Worm (Caenorhabditis elegans) whole organism, L4 larva: Measurements from ENCODE around the gene Y47D3A.13.
A peak's percentile ranks its signal among the peaks of the same experiment; 100 is the strongest.

Experiments
- F10B5.3 ChIP-seq: sonication (generic microtip); optimal IDR thresholded peaks from 2 replicates; lab custom pipeline; 2016; ENCODE audit warnings: mild to moderate bottlenecking, missing genetic modification characterization, missing compliant biosample characterization
- F37D6.2 ChIP-seq: sonication (generic microtip); optimal IDR thresholded peaks from 2 replicates; lab custom pipeline; 2016; ENCODE audit warnings: mild to moderate bottlenecking, missing genetic modification characterization, missing compliant biosample characterization
- F44E2.7 ChIP-seq: fragments of 200-800 bp; sonication (Bioruptor generic); IDR thresholded peaks from 2 replicates; pipeline ENCODE4 v2.1.2; 2022; ENCODE audit warnings: missing genetic modification characterization, missing compliant biosample characterization
- R02D3.7 ChIP-seq: fragments of 150-350 bp; sonication (generic microtip); optimal IDR thresholded peaks from 3 replicates; lab custom pipeline; 2014; ENCODE audit warnings: missing biosample characterization, missing genetic modification characterization
- T20F7.1 ChIP-seq: fragments of 200-800 bp; sonication (Bioruptor generic); optimal IDR thresholded peaks from 2 replicates; lab custom pipeline; 2018; ENCODE audit warnings: mild to moderate bottlenecking, missing genetic modification characterization, missing compliant biosample characterization
- T26A8.4 ChIP-seq: fragments of 200-800 bp; sonication (Bioruptor generic); IDR thresholded peaks from 2 replicates; pipeline ENCODE4 v1.3.6; 2022; ENCODE audit warnings: missing genetic modification characterization, missing compliant biosample characterization
- Y48G9A.11 ChIP-seq: fragments of 200-800 bp; sonication (Bioruptor generic); IDR thresholded peaks from 2 replicates; pipeline ENCODE4 v1.3.6; 2022; ENCODE audit warnings: missing genetic modification reagents, missing genetic modification characterization, missing compliant biosample characterization
- Y5F2A.4 ChIP-seq: fragments of 200-800 bp; sonication (Bioruptor generic); optimal IDR thresholded peaks from 2 replicates; lab custom pipeline; 2018; ENCODE audit warnings: mild to moderate bottlenecking, missing genetic modification characterization, missing compliant biosample characterization
- Y75B8A.6 ChIP-seq: fragments of 200-800 bp; sonication (Bioruptor generic); IDR thresholded peaks from 2 replicates; pipeline ENCODE4 v1.3.6; 2022; ENCODE audit warnings: missing genetic modification reagents, missing genetic modification characterization, missing compliant biosample characterization
- aha-1 ChIP-seq: fragments of 150-350 bp; peaks from one replicate; lab custom pipeline; 2014; ENCODE audit warnings: missing biosample characterization, missing genetic modification characterization
- aly-2 ChIP-seq: sonication (generic microtip); optimal IDR thresholded peaks from 2 replicates; lab custom pipeline; 2018; ENCODE audit warnings: missing biosample characterization, missing genetic modification characterization
- ceh-20 ChIP-seq: fragments of 200-800 bp; sonication (Bioruptor generic); IDR thresholded peaks from 2 replicates; pipeline ENCODE4 v1.3.6; 2022; ENCODE audit warnings: missing genetic modification reagents, missing genetic modification characterization, missing compliant biosample characterization
- ceh-62 ChIP-seq: sonication (generic microtip); optimal IDR thresholded peaks from 2 replicates; lab custom pipeline; 2017; ENCODE audit warnings: missing biosample characterization, missing genetic modification characterization
- cey-2 ChIP-seq: sonication (generic microtip); optimal IDR thresholded peaks from 3 replicates; lab custom pipeline; 2017; ENCODE audit warnings: missing genetic modification characterization, mild to moderate bottlenecking, missing compliant biosample characterization, antibody characterized with exemption, borderline replicate concordance; ENCODE audit not compliant: insufficient read depth
- daf-12 ChIP-seq: fragments of 150-350 bp; optimal IDR thresholded peaks from 2 replicates; lab custom pipeline; 2014; ENCODE audit warnings: missing biosample characterization, missing genetic modification reagents, missing genetic modification characterization
- dmd-9 ChIP-seq: fragments of 200-800 bp; sonication (Bioruptor generic); IDR thresholded peaks from 2 replicates; pipeline ENCODE4 v1.3.6; 2022; ENCODE audit warnings: missing genetic modification reagents, missing genetic modification characterization, missing compliant biosample characterization
- dve-1 ChIP-seq: sonication (generic microtip); optimal IDR thresholded peaks from 2 replicates; lab custom pipeline; 2017; ENCODE audit warnings: antibody characterized with exemption, mild to moderate bottlenecking, missing genetic modification characterization, missing compliant biosample characterization; ENCODE audit not compliant: insufficient read depth
- egl-27 ChIP-seq: sonication (generic microtip); optimal IDR thresholded peaks from 3 replicates; lab custom pipeline; 2017; ENCODE audit warnings: missing biosample characterization, missing genetic modification reagents, missing genetic modification characterization
- egl-43 ChIP-seq: fragments of 200-800 bp; sonication (Bioruptor generic); IDR thresholded peaks from 2 replicates; pipeline ENCODE4 v1.3.6; 2022; ENCODE audit warnings: missing genetic modification reagents, missing genetic modification characterization, missing compliant biosample characterization
- gei-8 ChIP-seq: fragments of 200-800 bp; sonication (Bioruptor generic); optimal IDR thresholded peaks from 2 replicates; lab custom pipeline; 2018; ENCODE audit warnings: mild to moderate bottlenecking, missing genetic modification characterization, missing compliant biosample characterization
- hif-1 ChIP-seq, 2 experiments: sonication (generic microtip); optimal IDR thresholded peaks; 2 replicates each; lab custom pipeline; 2016 to 2017; ENCODE audit warnings: missing compliant biosample characterization in 2 of 2, missing genetic modification characterization in 2 of 2, missing genetic modification reagents in 2 of 2, missing genotype in 2 of 2, mild to moderate bottlenecking in 1 of 2
- hlh-11 ChIP-seq: fragments of 200-800 bp; sonication (Bioruptor generic); optimal IDR thresholded peaks from 2 replicates; lab custom pipeline; 2018; ENCODE audit warnings: mild to moderate bottlenecking, missing genetic modification characterization, missing compliant biosample characterization
- lin-15B ChIP-seq: fragments of 150-350 bp; sonication (generic microtip); optimal IDR thresholded peaks from 3 replicates; lab custom pipeline; 2014; ENCODE audit warnings: missing biosample characterization, missing genetic modification characterization
- lin-29 ChIP-seq: fragments of 200-800 bp; sonication (Bioruptor generic); IDR thresholded peaks from 2 replicates; pipeline ENCODE4 v1.3.6; 2022; ENCODE audit warnings: missing genetic modification reagents, missing genetic modification characterization, missing compliant biosample characterization
- lin-38 ChIP-seq: fragments of 200-800 bp; sonication (Bioruptor generic); IDR thresholded peaks from 2 replicates; pipeline ENCODE4 v1.3.6; 2022; ENCODE audit warnings: missing genetic modification reagents, missing genetic modification characterization, missing compliant biosample characterization
- lin-39 ChIP-seq: fragments of 150-350 bp; optimal IDR thresholded peaks from 2 replicates; lab custom pipeline; 2014; ENCODE audit warnings: missing biosample characterization, missing genetic modification reagents, missing genetic modification characterization
- lir-3 ChIP-seq: sonication (generic microtip); optimal IDR thresholded peaks from 2 replicates; lab custom pipeline; 2016; ENCODE audit warnings: mild to moderate bottlenecking, missing genetic modification characterization, missing compliant biosample characterization
- madf-9 ChIP-seq: fragments of 200-800 bp; sonication (Bioruptor generic); conservative IDR thresholded peaks from 2 replicates; pipeline ENCODE4 v1.3.6; 2022; ENCODE audit warnings: missing genetic modification reagents, missing genetic modification characterization, missing compliant biosample characterization
- mdl-1 ChIP-seq, 2 experiments: fragments of 150-350 bp in 1 of 2; sonication (generic microtip) in 1 of 2; optimal IDR thresholded peaks; 2 replicates each; lab custom pipeline; 2014 to 2017; ENCODE audit warnings: missing biosample characterization in 2 of 2, missing genetic modification characterization in 2 of 2
- mes-2 ChIP-seq: sonication (generic microtip); optimal IDR thresholded peaks from 2 replicates; lab custom pipeline; 2016; ENCODE audit warnings: missing genotype, mild to moderate bottlenecking, missing genetic modification characterization, missing compliant biosample characterization; ENCODE audit not compliant: poor library complexity, severe bottlenecking
- mxl-3 ChIP-seq: fragments of 200-800 bp; sonication (Bioruptor generic); optimal IDR thresholded peaks from 2 replicates; lab custom pipeline; 2018; ENCODE audit warnings: mild to moderate bottlenecking, missing genetic modification characterization, missing compliant biosample characterization
- nhr-10 ChIP-seq: fragments of 150-350 bp; optimal IDR thresholded peaks from 2 replicates; lab custom pipeline; 2014; ENCODE audit warnings: missing biosample characterization, missing genetic modification characterization
- nhr-102 ChIP-seq: sonication (generic microtip); optimal IDR thresholded peaks from 2 replicates; lab custom pipeline; 2016; ENCODE audit warnings: mild to moderate bottlenecking, missing genetic modification characterization, moderate library complexity, missing compliant biosample characterization
- nhr-111 ChIP-seq: fragments of 200-800 bp; sonication (Bioruptor generic); optimal IDR thresholded peaks from 2 replicates; lab custom pipeline; 2018; ENCODE audit warnings: mild to moderate bottlenecking, missing genetic modification characterization, missing compliant biosample characterization
- nhr-25 ChIP-seq: sonication (generic microtip); optimal IDR thresholded peaks from 2 replicates; lab custom pipeline; 2017; ENCODE audit warnings: missing genetic modification characterization, mild to moderate bottlenecking, missing compliant biosample characterization, antibody characterized with exemption, moderate library complexity, borderline replicate concordance; ENCODE audit not compliant: insufficient read depth
- nhr-48 ChIP-seq: sonication (generic microtip); optimal IDR thresholded peaks from 2 replicates; lab custom pipeline; 2016; ENCODE audit warnings: mild to moderate bottlenecking, missing genetic modification characterization, missing compliant biosample characterization
- nhr-76 ChIP-seq: fragments of 150-350 bp; optimal IDR thresholded peaks from 2 replicates; lab custom pipeline; 2014; ENCODE audit warnings: missing biosample characterization, missing genetic modification characterization
- pha-4 ChIP-seq, 2 experiments: fragments of 150-350 bp in 1 of 2; fragments of 200-800 bp in 1 of 2; sonication (Bioruptor generic) in 1 of 2; IDR thresholded peaks in 1 of 2; optimal IDR thresholded peaks in 1 of 2; 2 replicates each; pipeline versions ENCODE4 v1.3.6 to Lab custom; 2014 to 2022; ENCODE audit warnings: missing genetic modification characterization in 2 of 2, missing genetic modification reagents in 2 of 2, missing biosample characterization in 1 of 2, missing compliant biosample characterization in 1 of 2
- saeg-2 ChIP-seq: fragments of 200-800 bp; sonication (Bioruptor generic); IDR thresholded peaks from 2 replicates; pipeline ENCODE4 v1.3.6; 2022; ENCODE audit warnings: missing genetic modification reagents, missing genetic modification characterization, missing compliant biosample characterization
- set-16 ChIP-seq: fragments of 200-800 bp; sonication (Bioruptor generic); IDR thresholded peaks from 2 replicates; pipeline ENCODE4 v1.3.6; 2022; ENCODE audit warnings: missing genetic modification reagents, missing genetic modification characterization, missing compliant biosample characterization
- snpc-4 ChIP-seq: fragments of 150-350 bp; optimal IDR thresholded peaks from 2 replicates; lab custom pipeline; 2014; ENCODE audit warnings: missing biosample characterization, missing genetic modification characterization
- spr-3 ChIP-seq: fragments of 200-800 bp; sonication (Bioruptor generic); optimal IDR thresholded peaks from 2 replicates; lab custom pipeline; 2018; ENCODE audit warnings: mild to moderate bottlenecking, missing genetic modification characterization, missing compliant biosample characterization
- tag-97 ChIP-seq: fragments of 200-800 bp; sonication (Bioruptor generic); IDR thresholded peaks from 2 replicates; pipeline ENCODE4 v1.3.6; 2022; ENCODE audit warnings: missing genetic modification characterization, missing compliant biosample characterization
- tra-1 ChIP-seq: fragments of 200-800 bp; sonication (Bioruptor generic); IDR thresholded peaks from 2 replicates; pipeline ENCODE4 v1.3.6; 2022; ENCODE audit warnings: missing genetic modification reagents, missing genetic modification characterization, missing compliant biosample characterization
- vab-7 ChIP-seq: fragments of 200-800 bp; sonication (Bioruptor generic); IDR thresholded peaks from 2 replicates; pipeline ENCODE4 v1.3.6; 2022; ENCODE audit warnings: missing genetic modification reagents, missing genetic modification characterization, missing compliant biosample characterization
- zfp-2 ChIP-seq: sonication (generic microtip); optimal IDR thresholded peaks from 2 replicates; lab custom pipeline; 2016; ENCODE audit warnings: mild to moderate bottlenecking, missing genetic modification characterization, missing compliant biosample characterization
- zfp-3 ChIP-seq: fragments of 200-800 bp; sonication (Bioruptor generic); conservative IDR thresholded peaks from 2 replicates; pipeline ENCODE4 v1.3.6; 2022; ENCODE audit warnings: missing genetic modification reagents, missing genetic modification characterization, missing compliant biosample characterization
- zip-2 ChIP-seq: fragments of 150-350 bp; optimal IDR thresholded peaks from 2 replicates; lab custom pipeline; 2014; ENCODE audit warnings: missing biosample characterization, missing genetic modification characterization

The Y47D3A.13 gene

DNA sequence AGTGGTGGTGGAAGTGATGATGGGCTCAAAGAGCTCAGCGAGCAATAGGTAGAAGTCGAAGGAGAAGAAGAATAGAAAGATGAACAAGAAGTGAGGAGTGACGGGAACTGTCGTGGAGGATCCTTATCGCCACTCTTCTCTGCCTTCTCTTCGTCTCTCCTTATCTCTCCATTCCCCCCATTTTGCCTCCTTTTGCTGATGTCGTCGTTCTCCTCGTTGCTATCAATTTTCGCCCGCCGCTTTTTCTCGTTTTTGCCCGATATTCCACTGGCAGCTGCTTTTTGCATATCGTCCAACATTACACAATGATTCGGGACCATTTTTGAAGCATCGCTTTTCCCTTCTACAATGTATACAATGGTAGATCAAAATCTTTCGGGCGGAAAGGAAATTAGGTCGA lies 43.5 kb upstream of the Y47D3A.13 start (continued):
- TF ChIP-seq ceh-62 (no peak), zfp-3 (GFP tag; lab: Robert Waterston, UW) (no peak), ceh-20 (no peak), dmd-9 (GFP tag; lab: Robert Waterston, UW) (no peak), lin-29 (GFP tag; lab: Robert Waterston, UW) (no peak), egl-27 (tag; lab: Kevin White, UChicago) (no peak), Y48G9A.11 (GFP tag; lab: Robert Waterston, UW) (no peak), mxl-3 (GFP tag; lab: Kevin White, UChicago) (peak; percentile 38), set-16 (GFP tag; lab: Robert Waterston, UW) (no peak), mes-2 (tag; lab: Kevin White, UChicago) (peak; percentile 3), hlh-11 (tag; lab: Kevin White, UChicago) (peak; percentile 28), aha-1 (no peak), tra-1 (GFP tag; lab: Robert Waterston, UW) (no peak), tag-97 (GFP tag; lab: Robert Waterston, UW) (no peak), aly-2 (tag; lab: Kevin White, UChicago) (no peak), Y5F2A.4 (no peak), snpc-4 (tag; lab: Kevin White, UChicago) (no peak), nhr-10 (tag; lab: Kevin White, UChicago) (no peak), R02D3.7 (tag; lab: Kevin White, UChicago) (no peak)
- TF ChIP-seq, all 104 proteins: peak for 8

DNA sequence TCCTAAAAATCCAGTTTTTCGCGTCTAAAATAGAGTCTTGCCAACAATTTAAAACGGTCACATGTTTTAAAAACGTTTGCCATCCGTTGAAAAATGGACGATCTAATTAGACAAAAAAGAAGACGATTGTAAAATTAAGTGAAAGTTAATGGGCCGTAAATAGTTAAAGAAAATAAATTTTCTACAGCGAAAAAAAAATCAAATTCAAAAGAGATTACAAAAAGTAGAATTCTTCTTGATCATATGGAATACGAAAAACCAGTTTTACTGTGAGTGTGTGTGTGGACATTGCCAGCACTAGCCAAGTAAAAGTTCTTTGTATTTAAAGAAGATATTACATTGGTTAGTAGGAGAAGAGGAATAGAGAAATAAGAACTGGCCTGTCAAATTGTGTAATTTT lies 38.2 kb upstream of the Y47D3A.13 start:
- TF ChIP-seq hlh-11 (tag; lab: Kevin White, UChicago) (peak; percentile 23), F37D6.2 (tag; lab: Kevin White, UChicago) (no peak), vab-7 (no peak), nhr-10 (tag; lab: Kevin White, UChicago) (no peak), egl-27 (tag; lab: Kevin White, UChicago) (no peak), nhr-111 (no peak), nhr-102 (tag; lab: Kevin White, UChicago) (no peak), hif-1 (tag; optimal IDR thresholded peaks at IDR 0.05; lab: Kevin White, UChicago) (no peak), lin-39 (tag; lab: Kevin White, UChicago) (no peak), nhr-48 (peak; percentile 21), T26A8.4 (GFP tag; lab: Robert Waterston, UW) (no peak), daf-12 (no peak), F44E2.7 (GFP tag; lab: Robert Waterston, UW) (no peak), spr-3 (GFP tag; lab: Kevin White, UChicago) (no peak), madf-9 (no peak), zfp-2 (tag; lab: Kevin White, UChicago) (no peak), dmd-9 (GFP tag; lab: Robert Waterston, UW) (no peak), dve-1 (tag; lab: Kevin White, UChicago) (peak; percentile 19), pha-4 (GFP tag; IDR thresholded peaks at IDR 0.05; lab: Robert Waterston, UW) (no peak), pha-4 (tag; optimal IDR thresholded peaks at IDR 0.05; lab: Kevin White, UChicago) (no peak), zip-2 (tag; lab: Kevin White, UChicago) (no peak), mes-2 (tag; lab: Kevin White, UChicago) (no peak), lir-3 (tag; lab: Kevin White, UChicago) (no peak), T20F7.1 (GFP tag; lab: Kevin White, UChicago) (peak; percentile 25), egl-43 (no peak), lin-15B (tag; lab: Kevin White, UChicago) (no peak), saeg-2 (no peak), mdl-1 (tag; optimal IDR thresholded peaks at IDR 0.05; lab: Kevin White, UChicago) (no peak), cey-2 (tag; lab: Kevin White, UChicago) (no peak), nhr-76 (tag; lab: Kevin White, UChicago) (no peak), gei-8 (GFP tag; lab: Kevin White, UChicago) (no peak), Y75B8A.6 (GFP tag; lab: Robert Waterston, UW) (no peak), tra-1 (GFP tag; lab: Robert Waterston, UW) (no peak), lin-38 (GFP tag; lab: Robert Waterston, UW) (no peak), aha-1 (no peak), set-16 (GFP tag; lab: Robert Waterston, UW) (no peak), nhr-25 (tag; lab: Kevin White, UChicago) (no peak), F10B5.3 (no peak)
